Worm (Caenorhabditis elegans) whole organism, L2 larva: ENCODE results near the gene idpc-1.

Source experiments
- C34F6.9 ChIP-seq: fragments of 150-350 bp; optimal IDR thresholded peaks from 2 replicates; lab custom pipeline; 2014; ENCODE audit warnings: missing biosample characterization, missing genetic modification characterization
- F13H6.1 ChIP-seq: sonication (generic microtip); optimal IDR thresholded peaks from 2 replicates; lab custom pipeline; 2016; ENCODE audit warnings: missing genetic modification characterization, missing compliant biosample characterization
- R02D3.7 ChIP-seq: fragments of 150-350 bp; optimal IDR thresholded peaks from 2 replicates; lab custom pipeline; 2014; ENCODE audit warnings: missing biosample characterization, missing genetic modification characterization
- Y55F3AM.14 ChIP-seq: fragments of 200-800 bp; sonication (Bioruptor generic); optimal IDR thresholded peaks from 2 replicates; lab custom pipeline; 2018; ENCODE audit warnings: mild to moderate bottlenecking, missing genetic modification characterization, missing compliant biosample characterization
- aly-2 ChIP-seq: fragments of 150-350 bp; optimal IDR thresholded peaks from 2 replicates; lab custom pipeline; 2014; ENCODE audit warnings: missing biosample characterization, missing genetic modification characterization
- ama-1 ChIP-seq: fragments of 150-350 bp; optimal IDR thresholded peaks from 2 replicates; lab custom pipeline; 2018; ENCODE audit warnings: inconsistent platforms
- blmp-1 ChIP-seq: sonication (generic microtip); optimal IDR thresholded peaks from 2 replicates; lab custom pipeline; 2017; ENCODE audit warnings: missing genetic modification characterization, mild to moderate bottlenecking, missing compliant biosample characterization, antibody characterized with exemption, moderate library complexity; ENCODE audit not compliant: insufficient read depth
- ceh-82 ChIP-seq: fragments of 150-350 bp; optimal IDR thresholded peaks from 2 replicates; lab custom pipeline; 2014; ENCODE audit warnings: missing biosample characterization, missing genetic modification characterization
- crh-2 ChIP-seq: sonication (generic microtip); optimal IDR thresholded peaks from 2 replicates; lab custom pipeline; 2017; ENCODE audit warnings: missing biosample characterization, missing genetic modification characterization
- egl-27 ChIP-seq: sonication (generic microtip); optimal IDR thresholded peaks from 3 replicates; lab custom pipeline; 2017; ENCODE audit warnings: missing biosample characterization, missing genetic modification reagents, missing genetic modification characterization
- elt-3 ChIP-seq: sonication (generic microtip); optimal IDR thresholded peaks from 2 replicates; lab custom pipeline; 2017; ENCODE audit warnings: missing biosample characterization, missing genetic modification characterization
- fos-1 ChIP-seq: fragments of 150-350 bp; optimal IDR thresholded peaks from 2 replicates; lab custom pipeline; 2014; ENCODE audit warnings: missing biosample characterization, missing genetic modification characterization
- gmeb-1 ChIP-seq: fragments of 150-350 bp; optimal IDR thresholded peaks from 2 replicates; lab custom pipeline; 2014; ENCODE audit warnings: missing biosample characterization, missing genetic modification characterization
- lin-11 ChIP-seq: fragments of 150-350 bp; sonication (generic microtip); optimal IDR thresholded peaks from 2 replicates; lab custom pipeline; 2014; ENCODE audit warnings: missing biosample characterization, missing genetic modification characterization, inconsistent platforms, mixed read lengths
- lin-13 ChIP-seq: fragments of 150-350 bp; optimal IDR thresholded peaks from 2 replicates; lab custom pipeline; 2014; ENCODE audit warnings: missing biosample characterization, missing genetic modification reagents, missing genetic modification characterization
- lin-39 ChIP-seq: fragments of 150-350 bp; optimal IDR thresholded peaks from 2 replicates; lab custom pipeline; 2014; ENCODE audit warnings: missing biosample characterization, missing genetic modification reagents, missing genetic modification characterization
- lsy-2 ChIP-seq, 2 experiments: fragments of 150-350 bp in 1 of 2; sonication (generic microtip) in 1 of 2; optimal IDR thresholded peaks; 2 replicates each; lab custom pipeline; 2014 to 2017; ENCODE audit warnings: missing biosample characterization in 2 of 2, missing genetic modification characterization in 2 of 2
- mab-5 ChIP-seq: fragments of 150-350 bp; optimal IDR thresholded peaks from 2 replicates; lab custom pipeline; 2014; ENCODE audit warnings: missing biosample characterization, missing genetic modification characterization
- mbf-1 ChIP-seq: sonication (generic microtip); optimal IDR thresholded peaks from 2 replicates; lab custom pipeline; 2017; ENCODE audit warnings: missing biosample characterization, missing genetic modification characterization
- mdl-1 ChIP-seq, 2 experiments: fragments of 150-350 bp in 1 of 2; sonication (generic microtip) in 1 of 2; optimal IDR thresholded peaks; 2 replicates each; lab custom pipeline; 2017; ENCODE audit warnings: missing biosample characterization in 2 of 2, missing genetic modification characterization in 2 of 2
- nhr-12 ChIP-seq: fragments of 150-350 bp; optimal IDR thresholded peaks from 2 replicates; lab custom pipeline; 2014; ENCODE audit warnings: missing biosample characterization, missing genetic modification characterization
- nhr-129 ChIP-seq: fragments of 150-350 bp; optimal IDR thresholded peaks from 2 replicates; lab custom pipeline; 2014; ENCODE audit warnings: missing biosample characterization, missing genetic modification characterization
- nhr-21 ChIP-seq: fragments of 150-350 bp; optimal IDR thresholded peaks from 2 replicates; lab custom pipeline; 2014; ENCODE audit warnings: missing biosample characterization, missing genetic modification characterization
- nhr-23 ChIP-seq: fragments of 150-350 bp; optimal IDR thresholded peaks from 2 replicates; lab custom pipeline; 2014; ENCODE audit warnings: missing biosample characterization, missing genetic modification reagents, missing genetic modification characterization
- nhr-237 ChIP-seq: fragments of 150-350 bp; optimal IDR thresholded peaks from 2 replicates; lab custom pipeline; 2014; ENCODE audit warnings: missing biosample characterization, missing genetic modification characterization
- nhr-25 ChIP-seq: fragments of 150-350 bp; sonication (generic microtip); optimal IDR thresholded peaks from 3 replicates; lab custom pipeline; 2014; ENCODE audit warnings: missing biosample characterization, missing genetic modification characterization
- nhr-77 ChIP-seq: fragments of 150-350 bp; optimal IDR thresholded peaks from 2 replicates; lab custom pipeline; 2014; ENCODE audit warnings: missing biosample characterization, missing genetic modification characterization
- peb-1 ChIP-seq: fragments of 150-350 bp; optimal IDR thresholded peaks from 2 replicates; lab custom pipeline; 2014; ENCODE audit warnings: missing biosample characterization, missing genetic modification characterization
- sma-3 ChIP-seq: sonication (generic microtip); optimal IDR thresholded peaks from 2 replicates; lab custom pipeline; 2016; ENCODE audit warnings: missing genetic modification reagents, missing genetic modification characterization, missing compliant biosample characterization
- sma-9 ChIP-seq, 2 experiments: fragments of 150-350 bp in 1 of 2; sonication (generic microtip) in 1 of 2; optimal IDR thresholded peaks; 2 replicates each; lab custom pipeline; 2014 to 2016; ENCODE audit warnings: missing genetic modification characterization in 2 of 2, mild to moderate bottlenecking in 1 of 2, missing biosample characterization in 1 of 2, missing compliant biosample characterization in 1 of 2, missing genetic modification reagents in 1 of 2, moderate library complexity in 1 of 2
- snpc-4 ChIP-seq: fragments of 150-350 bp; optimal IDR thresholded peaks from 2 replicates; lab custom pipeline; 2014; ENCODE audit warnings: missing biosample characterization, missing genetic modification characterization
- unc-55 ChIP-seq: fragments of 150-350 bp; sonication (generic microtip); optimal IDR thresholded peaks from 3 replicates; lab custom pipeline; 2014; ENCODE audit warnings: missing biosample characterization, missing genetic modification reagents, missing genetic modification characterization
- unc-62 ChIP-seq: fragments of 150-350 bp; optimal IDR thresholded peaks from 2 replicates; lab custom pipeline; 2014; ENCODE audit warnings: missing biosample characterization, missing genetic modification reagents, missing genetic modification characterization
- zag-1 ChIP-seq: fragments of 150-350 bp; optimal IDR thresholded peaks from 2 replicates; lab custom pipeline; 2014; ENCODE audit warnings: missing biosample characterization, missing genetic modification characterization
- ztf-1 ChIP-seq: fragments of 200-800 bp; sonication (Bioruptor generic); conservative IDR thresholded peaks from 2 replicates; pipeline ENCODE4 v1.3.6; 2022; ENCODE audit warnings: missing genetic modification characterization, missing compliant biosample characterization
- ztf-11 ChIP-seq: sonication (generic microtip); optimal IDR thresholded peaks from 2 replicates; lab custom pipeline; 2017; ENCODE audit warnings: missing biosample characterization, missing genetic modification characterization
- ztf-4 ChIP-seq: fragments of 150-350 bp; optimal IDR thresholded peaks from 2 replicates; lab custom pipeline; 2014; ENCODE audit warnings: missing biosample characterization, missing genetic modification characterization

The idpc-1 gene

DNA sequence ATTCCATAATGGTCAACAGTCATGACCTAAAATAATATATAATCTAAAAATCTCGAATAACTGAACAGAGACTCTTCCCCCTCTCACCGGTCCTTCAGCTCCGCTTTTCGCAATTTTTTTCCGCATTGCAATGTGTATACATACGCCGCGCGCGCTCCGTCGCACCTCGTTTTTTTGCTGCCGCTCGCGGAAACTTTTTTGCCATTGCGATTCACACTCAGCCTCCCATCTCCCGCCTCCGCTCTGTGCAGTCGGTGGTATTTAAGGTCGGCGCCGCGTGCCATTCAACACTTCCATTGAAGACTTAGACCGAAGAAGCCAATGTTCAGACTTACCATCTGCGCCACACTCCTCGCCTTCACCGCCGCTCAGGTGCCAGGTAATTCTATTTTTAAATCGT is at the start of gene idpc-1:
Gene idpc-1, plus strand, starts transcription at position 301 of the 400 bp plus-strand sequence.
- no peak for TF ChIP-seq ztf-4 (tag; lab: Kevin White, UChicago)
- TF ChIP-seq zag-1 (tag; lab: Kevin White, UChicago), result no peak
- no peak for TF ChIP-seq unc-55 (GFP tag; lab: Kevin White, UChicago)
- TF ChIP-seq mab-5 (tag; lab: Kevin White, UChicago), result no peak
- TF ChIP-seq gmeb-1, result no peak
- TF ChIP-seq lin-39 (tag; lab: Kevin White, UChicago), result no peak
- no peak for TF ChIP-seq mbf-1 (tag; lab: Kevin White, UChicago)
- no peak for TF ChIP-seq nhr-77 (tag; lab: Kevin White, UChicago)
- no peak for TF ChIP-seq nhr-237 (tag; lab: Kevin White, UChicago)
- TF ChIP-seq ztf-1, result no peak
- TF ChIP-seq ceh-82 (tag; lab: Kevin White, UChicago), result no peak
- TF ChIP-seq C34F6.9 (tag; lab: Kevin White, UChicago), result no peak
- TF ChIP-seq egl-27, result no peak
- no peak for TF ChIP-seq R02D3.7 (tag; lab: Kevin White, UChicago)
- no peak for TF ChIP-seq sma-9 (GFP tag; optimal IDR thresholded peaks at IDR 0.05; lab: Kevin White, UChicago)
- no peak for TF ChIP-seq sma-9 (tag; optimal IDR thresholded peaks at IDR 0.05; lab: Kevin White, UChicago)
- no peak for TF ChIP-seq mdl-1 (tag; optimal IDR thresholded peaks at IDR 0.05; lab: Kevin White, UChicago)
- TF ChIP-seq nhr-21 (tag; lab: Kevin White, UChicago), result no peak
- no peak for TF ChIP-seq nhr-129 (tag; lab: Kevin White, UChicago)

DNA sequence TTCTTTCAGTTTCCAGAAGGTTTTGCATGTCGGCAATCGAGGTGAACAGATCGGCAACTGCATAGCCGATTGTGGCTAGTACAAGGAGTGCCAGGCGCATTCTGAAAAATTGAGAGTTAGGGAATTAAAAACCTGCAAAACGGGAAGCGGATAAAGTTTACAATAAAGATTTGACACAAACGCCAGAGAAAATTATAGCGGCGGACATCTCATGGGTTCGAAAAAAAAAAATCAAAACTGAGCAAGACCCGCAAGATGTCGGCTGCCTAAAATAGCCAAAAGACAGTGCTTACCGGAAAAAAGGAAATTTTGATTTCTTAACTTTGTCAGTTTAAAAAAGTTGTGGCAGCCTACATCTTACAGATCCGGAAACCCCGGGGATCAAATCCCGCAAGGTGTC is 49.1 kb upstream of the idpc-1 start, which contains the start of gene dpy-18:
Gene dpy-18, minus strand, starts transcription at position 101 of the 400 bp plus-strand sequence.
- TF ChIP-seq ztf-4 (tag; lab: Kevin White, UChicago), result no peak
- no peak for TF ChIP-seq ztf-11 (tag; lab: Kevin White, UChicago)
- TF ChIP-seq nhr-25, result no peak
- TF ChIP-seq nhr-237 (tag; lab: Kevin White, UChicago), result no peak
- TF ChIP-seq Y55F3AM.14 (GFP tag; lab: Kevin White, UChicago), result no peak

DNA sequence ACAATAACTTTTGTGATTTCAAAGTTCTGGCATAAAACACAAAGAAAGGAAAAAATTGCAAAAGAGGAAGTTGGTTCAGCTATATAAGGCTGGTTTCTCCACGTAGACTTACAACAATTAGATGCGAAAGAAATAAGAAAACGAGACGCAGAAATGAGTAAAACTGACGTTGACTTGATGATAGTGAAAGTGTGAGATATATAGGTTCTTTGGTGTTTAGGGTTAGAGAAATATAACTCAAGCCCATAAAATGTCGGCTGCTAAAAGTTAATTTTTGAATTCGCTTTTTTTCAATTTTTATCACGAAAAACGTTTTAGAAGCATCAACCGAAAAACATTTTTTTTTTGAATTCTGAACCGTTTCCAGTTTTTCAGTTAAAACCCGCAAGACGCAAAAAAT is 48.6 kb upstream of the idpc-1 start:
- TF ChIP-seq lin-13 (GFP tag; lab: Kevin White, UChicago) (peak; percentile 11), snpc-4 (tag; lab: Kevin White, UChicago) (peak; percentile 87), blmp-1 (tag; lab: Kevin White, UChicago) (peak; percentile 91), nhr-12 (tag; lab: Kevin White, UChicago) (no peak), lsy-2 (tag; optimal IDR thresholded peaks at IDR 0.05; lab: Kevin White, UChicago) (peak in 1 of 2 experiments; percentile 5), elt-3 (tag; lab: Kevin White, UChicago) (no peak)
- TF ChIP-seq, all 48 proteins: peak for 4

DNA sequence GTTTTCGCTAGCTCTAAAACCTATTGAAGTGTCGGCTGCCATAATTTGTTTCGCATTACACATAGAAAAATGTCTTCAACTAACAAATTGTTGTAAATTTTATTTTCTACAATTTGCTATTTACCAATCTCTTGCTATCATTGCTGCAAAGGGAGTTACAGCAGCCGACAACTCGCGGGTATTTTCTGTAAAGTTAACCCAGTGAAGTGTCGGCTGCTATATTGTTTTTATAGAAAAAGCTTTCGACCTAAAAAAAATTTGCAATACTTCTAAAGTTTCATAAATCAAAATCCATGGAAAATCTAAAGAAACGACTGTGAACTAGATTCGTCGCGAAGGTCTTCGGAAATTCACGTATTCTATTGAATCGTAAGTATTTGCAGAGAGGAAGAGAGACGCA is 48.1 kb upstream of the idpc-1 start:
- TF ChIP-seq aly-2 (tag; lab: Kevin White, UChicago) (no peak), ztf-1 (no peak), unc-55 (GFP tag; lab: Kevin White, UChicago) (no peak), egl-27 (no peak), ztf-11 (tag; lab: Kevin White, UChicago) (no peak), C34F6.9 (tag; lab: Kevin White, UChicago) (no peak), mdl-1 (tag; optimal IDR thresholded peaks at IDR 0.05; lab: Kevin White, UChicago) (no peak), sma-3 (no peak), peb-1 (tag; lab: Kevin White, UChicago) (no peak), blmp-1 (tag; lab: Kevin White, UChicago) (no peak), F13H6.1 (no peak), nhr-23 (tag; lab: Kevin White, UChicago) (no peak), elt-3 (tag; lab: Kevin White, UChicago) (no peak)
- TF ChIP-seq, all 48 proteins: peak for 0

DNA sequence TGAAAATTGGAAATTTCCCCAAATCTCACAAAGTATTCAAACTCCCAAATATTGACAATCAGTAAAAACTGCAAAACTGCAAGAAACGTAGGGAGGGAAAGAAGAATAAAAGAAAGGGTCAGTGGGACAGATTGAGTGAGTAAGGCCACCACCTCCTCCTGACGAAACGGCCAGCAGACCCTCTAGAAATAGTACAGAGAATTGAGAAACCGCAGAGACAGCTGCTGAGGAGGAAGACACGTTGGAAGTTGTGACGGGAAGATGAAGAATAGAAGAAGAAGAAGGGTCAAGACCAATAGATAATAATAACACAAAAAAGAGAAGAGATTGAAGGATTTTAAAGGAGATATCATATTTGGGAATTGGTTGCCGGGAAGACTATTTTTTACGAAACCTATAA is 46.5 kb upstream of the idpc-1 start:
- TF ChIP-seq fos-1 (peak; percentile 49), sma-9 (GFP tag; optimal IDR thresholded peaks at IDR 0.05; lab: Kevin White, UChicago) (no peak), sma-9 (tag; optimal IDR thresholded peaks at IDR 0.05; lab: Kevin White, UChicago) (no peak), nhr-129 (tag; lab: Kevin White, UChicago) (peak; percentile 21), blmp-1 (tag; lab: Kevin White, UChicago) (no peak), ama-1 (lab: Kevin White, UChicago) (no peak), lin-13 (GFP tag; lab: Kevin White, UChicago) (peak; percentile 8), lsy-2 (tag; optimal IDR thresholded peaks at IDR 0.05; lab: Kevin White, UChicago) (peak in 1 of 2 experiments; percentile 30), ztf-11 (tag; lab: Kevin White, UChicago) (no peak), unc-62 (GFP tag; lab: Kevin White, UChicago) (no peak), nhr-237 (tag; lab: Kevin White, UChicago) (no peak), nhr-25 (peak; percentile 19), lin-11 (tag; lab: Kevin White, UChicago) (no peak), C34F6.9 (tag; lab: Kevin White, UChicago) (peak; percentile 25), crh-2 (tag; lab: Kevin White, UChicago) (peak; percentile 18), nhr-77 (tag; lab: Kevin White, UChicago) (no peak)
- TF ChIP-seq, all 48 proteins: peak for 7
